Fruit fly (Drosophila melanogaster): ENCODE results near the gene Idh.

Gene Idh

DNA sequence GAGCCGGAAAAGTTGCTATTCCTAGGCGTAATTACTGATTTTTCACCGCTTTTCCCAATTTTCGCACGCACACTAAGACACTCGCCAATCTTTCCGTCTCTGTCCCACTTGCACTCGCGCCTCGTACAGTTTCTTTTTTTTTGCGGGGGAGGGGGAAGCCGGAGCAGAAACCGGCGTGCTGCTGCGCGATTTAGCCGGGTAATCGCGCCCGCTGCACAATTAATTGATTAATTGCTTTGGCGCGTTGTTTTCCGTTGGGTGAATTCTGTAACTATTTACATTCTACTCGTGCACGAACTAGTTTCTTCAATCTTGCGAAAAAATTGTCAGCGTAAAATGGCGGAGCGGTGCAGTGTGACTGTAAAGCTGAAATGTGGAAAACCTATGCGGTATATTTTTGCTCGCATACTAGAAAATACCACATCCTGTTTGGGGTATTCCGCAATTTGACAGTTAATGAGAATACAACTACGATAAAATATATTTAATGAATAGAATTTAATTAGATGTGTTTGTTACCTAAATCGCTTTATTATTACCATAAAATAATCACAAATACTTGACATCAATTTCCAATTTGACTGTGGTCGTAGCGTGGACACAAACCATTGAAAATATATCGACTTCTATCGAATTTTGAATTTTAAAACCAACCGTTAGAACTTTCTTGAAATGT lies 45.4 kb downstream of the Idh start, which contains the start of gene Cpsf6 (continued):
- TF ChIP-seq Doc3 (GFP tag; IDR thresholded peaks at IDR 0.05; ENCODE audit: partially characterized antibody) = no peak
- peak; percentile 74 for TF ChIP-seq CG1602 (GFP tag; optimal IDR thresholded peaks at IDR 0.05)
- peak; percentile 50 for TF ChIP-seq CG6689 (GFP tag; IDR thresholded peaks at IDR 0.05)
- peak; percentile 9 for TF ChIP-seq CG8290 (GFP tag; optimal IDR thresholded peaks at IDR 0.05)
- TF ChIP-seq CG8290 (tag; optimal IDR thresholded peaks at IDR 0.05) = no peak
- TF ChIP-seq CG32772 (GFP tag; IDR thresholded peaks at IDR 0.05) = no peak
- TF ChIP-seq CG9932 (GFP tag; IDR thresholded peaks at IDR 0.05) = peak; percentile 70
- TF ChIP-seq CG7963 (GFP tag; IDR thresholded peaks at IDR 0.05; ENCODE audit: partially characterized antibody) = no peak
- TF ChIP-seq Bdp1 (GFP tag; optimal IDR thresholded peaks at IDR 0.05) = peak; percentile 29
- peak; percentile 50 for TF ChIP-seq Med (GFP tag)
- TF ChIP-seq Hr78 (GFP tag; optimal IDR thresholded peaks at IDR 0.05) = no peak
- TF ChIP-seq vvl (GFP tag; IDR thresholded peaks at IDR 0.05) = peak; percentile 78
- peak; percentile 56 for TF ChIP-seq Ssrp (tag; optimal IDR thresholded peaks at IDR 0.05)
- no peak for TF ChIP-seq Stat92E (GFP tag; optimal IDR thresholded peaks at IDR 0.05)
- peak; percentile 39 for TF ChIP-seq Oli (tag; optimal IDR thresholded peaks at IDR 0.05)
- no peak for TF ChIP-seq wdn (GFP tag; IDR thresholded peaks at IDR 0.05)
- peak; percentile 46 for TF ChIP-seq pho (GFP tag; optimal IDR thresholded peaks at IDR 0.05)
- no peak for TF ChIP-seq fru (optimal IDR thresholded peaks at IDR 0.05)
- peak; percentile 78 for TF ChIP-seq CG2712 (tag; optimal IDR thresholded peaks at IDR 0.05)
- no peak for TF ChIP-seq CG7357 (GFP tag; IDR thresholded peaks at IDR 0.05)
- TF ChIP-seq gsb-n (tag; optimal IDR thresholded peaks at IDR 0.05) = peak; percentile 49
- TF ChIP-seq CG17829 (tag; optimal IDR thresholded peaks at IDR 0.05) = peak; percentile 80
- peak; percentile 53 for TF ChIP-seq HmgZ (tag; optimal IDR thresholded peaks at IDR 0.05)
- peak; percentile 53 for TF ChIP-seq CG31224 (GFP tag; IDR thresholded peaks at IDR 0.05)
- peak; percentile 19 for TF ChIP-seq Deaf1 (tag; optimal IDR thresholded peaks at IDR 0.05)
- no peak for TF ChIP-seq seq (GFP tag; IDR thresholded peaks at IDR 0.05)
- peak; percentile 82 for TF ChIP-seq ci (GFP tag; IDR thresholded peaks at IDR 0.05)
- TF ChIP-seq CG11085 (GFP tag; IDR thresholded peaks at IDR 0.05) = no peak
- no peak for TF ChIP-seq Drgx (GFP tag; IDR thresholded peaks at IDR 0.05)
- no peak for TF ChIP-seq kni (GFP tag; optimal IDR thresholded peaks at IDR 0.05)
- no peak for TF ChIP-seq CG2199 (GFP tag; IDR thresholded peaks at IDR 0.05)
- peak; percentile 16 for TF ChIP-seq Elba2 (GFP tag; optimal IDR thresholded peaks at IDR 0.05)
- no peak for TF ChIP-seq Blimp-1 (GFP tag; optimal IDR thresholded peaks at IDR 0.05)
- peak; percentile 23; the same call in 1 of the 2 replicates for TF ChIP-seq sisA (GFP tag; IDR thresholded peaks at IDR 0.05)
- TF ChIP-seq NK7.1 (GFP tag; optimal IDR thresholded peaks at IDR 0.05) = no peak
- peak; percentile 54 for TF ChIP-seq BEAF-32 (GFP tag; optimal IDR thresholded peaks at IDR 0.05)
- TF ChIP-seq CG5245 (GFP tag; optimal IDR thresholded peaks at IDR 0.05) = peak; percentile 25
- no peak for TF ChIP-seq gsb (GFP tag; IDR thresholded peaks at IDR 0.05)
- no peak for TF ChIP-seq gt (GFP tag; IDR thresholded peaks at IDR 0.05)
- peak; percentile 64 for TF ChIP-seq CG10979 (tag; optimal IDR thresholded peaks at IDR 0.05)
- no peak for TF ChIP-seq gcm (GFP tag; optimal IDR thresholded peaks at IDR 0.05)
- TF ChIP-seq tna (GFP tag; IDR thresholded peaks at IDR 0.05; ENCODE audit: partially characterized antibody) = no peak
- no peak for TF ChIP-seq CG8359 (GFP tag; optimal IDR thresholded peaks at IDR 0.05; ENCODE audit: borderline replicate concordance)
- TF ChIP-seq abd-A (tag; optimal IDR thresholded peaks at IDR 0.05) = no peak
- no peak for TF ChIP-seq CG43689 (GFP tag; IDR thresholded peaks at IDR 0.05)
- no peak for TF ChIP-seq CG7745 (tag; optimal IDR thresholded peaks at IDR 0.05)
- TF ChIP-seq CG16779 (GFP tag; IDR thresholded peaks at IDR 0.05) = no peak; the same call in 1 of the 2 replicates
- TF ChIP-seq Fer2 (tag; optimal IDR thresholded peaks at IDR 0.05) = peak; percentile 27
- TF ChIP-seq CG14710 (tag; optimal IDR thresholded peaks at IDR 0.05) = peak; percentile 87
- no peak for TF ChIP-seq so (GFP tag; IDR thresholded peaks at IDR 0.05)

Measured in whole organism, embryonic.